Worm (Caenorhabditis elegans) whole organism, L4 larva: ENCODE data around the gene K08B5.1.
A peak's percentile ranks its signal among the peaks of the same experiment; 100 is the strongest.

Experiments
- F10B5.3 ChIP-seq: sonication (generic microtip); optimal IDR thresholded peaks from 2 replicates; lab custom pipeline; 2016; ENCODE audit warnings: mild to moderate bottlenecking, missing genetic modification characterization, missing compliant biosample characterization
- F49E8.2 ChIP-seq: sonication (generic microtip); optimal IDR thresholded peaks from 2 replicates; lab custom pipeline; 2016; ENCODE audit warnings: missing compliant biosample characterization, mild to moderate bottlenecking, missing genetic modification characterization, borderline replicate concordance
- Y105C5A.15 ChIP-seq: fragments of 200-800 bp; sonication (Bioruptor generic); IDR thresholded peaks from 2 replicates; pipeline ENCODE4 v1.3.6; 2022; ENCODE audit warnings: missing genetic modification characterization, missing compliant biosample characterization
- Y48G9A.11 ChIP-seq: fragments of 200-800 bp; sonication (Bioruptor generic); IDR thresholded peaks from 2 replicates; pipeline ENCODE4 v1.3.6; 2022; ENCODE audit warnings: missing genetic modification reagents, missing genetic modification characterization, missing compliant biosample characterization
- ZK337.2 ChIP-seq: fragments of 200-800 bp; sonication (Bioruptor generic); IDR thresholded peaks from 2 replicates; pipeline ENCODE4 v1.3.6; 2022; ENCODE audit warnings: missing genetic modification reagents, missing genetic modification characterization, missing compliant biosample characterization
- ama-1 ChIP-seq: fragments of 150-350 bp; optimal IDR thresholded peaks from 2 replicates; lab custom pipeline; 2014; ENCODE audit warnings: inconsistent platforms, mixed read lengths
- arid-1 ChIP-seq: fragments of 200-800 bp; sonication (Bioruptor generic); conservative IDR thresholded peaks from 2 replicates; pipeline ENCODE4 v1.3.6; 2022; ENCODE audit warnings: missing genetic modification reagents, missing genetic modification characterization, missing compliant biosample characterization
- attf-4 ChIP-seq: sonication (generic microtip); optimal IDR thresholded peaks from 3 replicates; lab custom pipeline; 2017; ENCODE audit warnings: missing biosample characterization, missing genetic modification characterization
- ceh-20 ChIP-seq: fragments of 200-800 bp; sonication (Bioruptor generic); IDR thresholded peaks from 2 replicates; pipeline ENCODE4 v1.3.6; 2022; ENCODE audit warnings: missing genetic modification reagents, missing genetic modification characterization, missing compliant biosample characterization
- ceh-32 ChIP-seq: sonication (generic microtip); optimal IDR thresholded peaks from 2 replicates; lab custom pipeline; 2016; ENCODE audit warnings: mild to moderate bottlenecking, missing genetic modification characterization, missing compliant biosample characterization; ENCODE audit not compliant: poor library complexity
- ces-1 ChIP-seq: fragments of 150-350 bp; sonication (generic microtip); optimal IDR thresholded peaks from 4 replicates; lab custom pipeline; 2014; ENCODE audit warnings: missing biosample characterization, missing genetic modification reagents, missing genetic modification characterization
- cey-2 ChIP-seq: sonication (generic microtip); optimal IDR thresholded peaks from 3 replicates; lab custom pipeline; 2017; ENCODE audit warnings: missing genetic modification characterization, mild to moderate bottlenecking, missing compliant biosample characterization, antibody characterized with exemption, borderline replicate concordance; ENCODE audit not compliant: insufficient read depth
- ctbp-1 ChIP-seq: fragments of 200-800 bp; sonication (Bioruptor generic); IDR thresholded peaks from 2 replicates; pipeline ENCODE4 v1.3.6; 2022; ENCODE audit warnings: missing genetic modification reagents, missing genetic modification characterization, missing compliant biosample characterization
- daf-12 ChIP-seq: fragments of 150-350 bp; optimal IDR thresholded peaks from 2 replicates; lab custom pipeline; 2014; ENCODE audit warnings: missing biosample characterization, missing genetic modification reagents, missing genetic modification characterization
- daf-16 ChIP-seq, 3 experiments: sonication (generic microtip); optimal IDR thresholded peaks; 2 replicates each; lab custom pipeline; 2016 to 2017; ENCODE audit warnings: missing genetic modification characterization in 3 of 3, missing genetic modification reagents in 3 of 3, mild to moderate bottlenecking in 2 of 3, missing compliant biosample characterization in 2 of 3, missing biosample characterization in 1 of 3, moderate library complexity in 1 of 3
- dmd-6 ChIP-seq: fragments of 200-800 bp; sonication (Bioruptor generic); IDR thresholded peaks from 2 replicates; pipeline ENCODE4 v1.3.6; 2022; ENCODE audit warnings: missing genetic modification reagents, missing genetic modification characterization, missing compliant biosample characterization
- dmd-8 ChIP-seq: fragments of 200-800 bp; sonication (Bioruptor generic); IDR thresholded peaks from 2 replicates; pipeline ENCODE4 v1.3.6; 2022; ENCODE audit warnings: missing genetic modification characterization, missing compliant biosample characterization
- dve-1 ChIP-seq: sonication (generic microtip); optimal IDR thresholded peaks from 2 replicates; lab custom pipeline; 2017; ENCODE audit warnings: antibody characterized with exemption, mild to moderate bottlenecking, missing genetic modification characterization, missing compliant biosample characterization; ENCODE audit not compliant: insufficient read depth
- egl-27 ChIP-seq: sonication (generic microtip); optimal IDR thresholded peaks from 3 replicates; lab custom pipeline; 2017; ENCODE audit warnings: missing biosample characterization, missing genetic modification reagents, missing genetic modification characterization
- fkh-10 ChIP-seq: fragments of 150-350 bp; optimal IDR thresholded peaks from 2 replicates; lab custom pipeline; 2014; ENCODE audit warnings: missing biosample characterization, missing genetic modification reagents, missing genetic modification characterization
- hif-1 ChIP-seq, 2 experiments: sonication (generic microtip); optimal IDR thresholded peaks; 2 replicates each; lab custom pipeline; 2016 to 2017; ENCODE audit warnings: missing compliant biosample characterization in 2 of 2, missing genetic modification characterization in 2 of 2, missing genetic modification reagents in 2 of 2, missing genotype in 2 of 2, mild to moderate bottlenecking in 1 of 2
- lim-7 ChIP-seq: fragments of 200-800 bp; sonication (Bioruptor generic); IDR thresholded peaks from 2 replicates; pipeline ENCODE4 v1.3.6; 2022; ENCODE audit warnings: missing genetic modification characterization, missing compliant biosample characterization
- lin-1 ChIP-seq: fragments of 200-800 bp; sonication (Bioruptor generic); IDR thresholded peaks from 2 replicates; pipeline ENCODE4 v1.3.6; 2022; ENCODE audit warnings: missing genetic modification reagents, missing genetic modification characterization, missing compliant biosample characterization
- lin-13 ChIP-seq: fragments of 150-350 bp; optimal IDR thresholded peaks from 2 replicates; lab custom pipeline; 2014; ENCODE audit warnings: missing biosample characterization, missing genetic modification reagents, missing genetic modification characterization
- lin-15B ChIP-seq: fragments of 150-350 bp; sonication (generic microtip); optimal IDR thresholded peaks from 3 replicates; lab custom pipeline; 2014; ENCODE audit warnings: missing biosample characterization, missing genetic modification characterization
- lin-39 ChIP-seq: fragments of 150-350 bp; optimal IDR thresholded peaks from 2 replicates; lab custom pipeline; 2014; ENCODE audit warnings: missing biosample characterization, missing genetic modification reagents, missing genetic modification characterization
- mdl-1 ChIP-seq, 2 experiments: fragments of 150-350 bp in 1 of 2; sonication (generic microtip) in 1 of 2; optimal IDR thresholded peaks; 2 replicates each; lab custom pipeline; 2014 to 2017; ENCODE audit warnings: missing biosample characterization in 2 of 2, missing genetic modification characterization in 2 of 2
- mxl-3 ChIP-seq: fragments of 200-800 bp; sonication (Bioruptor generic); optimal IDR thresholded peaks from 2 replicates; lab custom pipeline; 2018; ENCODE audit warnings: mild to moderate bottlenecking, missing genetic modification characterization, missing compliant biosample characterization
- nhr-10 ChIP-seq: fragments of 150-350 bp; optimal IDR thresholded peaks from 2 replicates; lab custom pipeline; 2014; ENCODE audit warnings: missing biosample characterization, missing genetic modification characterization
- nhr-102 ChIP-seq: sonication (generic microtip); optimal IDR thresholded peaks from 2 replicates; lab custom pipeline; 2016; ENCODE audit warnings: mild to moderate bottlenecking, missing genetic modification characterization, moderate library complexity, missing compliant biosample characterization
- nhr-11 ChIP-seq: fragments of 150-350 bp; optimal IDR thresholded peaks from 2 replicates; lab custom pipeline; 2014; ENCODE audit warnings: missing biosample characterization, missing genetic modification characterization
- nhr-111 ChIP-seq: fragments of 200-800 bp; sonication (Bioruptor generic); optimal IDR thresholded peaks from 2 replicates; lab custom pipeline; 2018; ENCODE audit warnings: mild to moderate bottlenecking, missing genetic modification characterization, missing compliant biosample characterization
- nhr-237 ChIP-seq: sonication (generic microtip); optimal IDR thresholded peaks from 2 replicates; lab custom pipeline; 2017; ENCODE audit warnings: missing biosample characterization, missing genetic modification characterization
- nhr-28 ChIP-seq: fragments of 150-350 bp; optimal IDR thresholded peaks from 2 replicates; lab custom pipeline; 2014; ENCODE audit warnings: missing biosample characterization, missing genetic modification characterization
- nhr-42 ChIP-seq: fragments of 200-800 bp; sonication (Bioruptor generic); IDR thresholded peaks from 2 replicates; pipeline ENCODE4 v1.3.6; 2022; ENCODE audit warnings: missing genetic modification characterization, missing compliant biosample characterization
- nhr-48 ChIP-seq: sonication (generic microtip); optimal IDR thresholded peaks from 2 replicates; lab custom pipeline; 2016; ENCODE audit warnings: mild to moderate bottlenecking, missing genetic modification characterization, missing compliant biosample characterization
- nhr-76 ChIP-seq: fragments of 150-350 bp; optimal IDR thresholded peaks from 2 replicates; lab custom pipeline; 2014; ENCODE audit warnings: missing biosample characterization, missing genetic modification characterization
- pha-4 ChIP-seq, 2 experiments: fragments of 150-350 bp in 1 of 2; fragments of 200-800 bp in 1 of 2; sonication (Bioruptor generic) in 1 of 2; IDR thresholded peaks in 1 of 2; optimal IDR thresholded peaks in 1 of 2; 2 replicates each; pipeline versions ENCODE4 v1.3.6 to Lab custom; 2014 to 2022; ENCODE audit warnings: missing genetic modification characterization in 2 of 2, missing genetic modification reagents in 2 of 2, missing biosample characterization in 1 of 2, missing compliant biosample characterization in 1 of 2
- php-3 ChIP-seq: fragments of 200-800 bp; sonication (Bioruptor generic); IDR thresholded peaks from 2 replicates; pipeline ENCODE4 v1.3.6; 2022; ENCODE audit warnings: missing genetic modification reagents, missing genetic modification characterization, missing compliant biosample characterization
- pqm-1 ChIP-seq: sonication (generic microtip); optimal IDR thresholded peaks from 2 replicates; lab custom pipeline; 2017; ENCODE audit warnings: missing biosample characterization, missing genetic modification characterization
- saeg-2 ChIP-seq: fragments of 200-800 bp; sonication (Bioruptor generic); IDR thresholded peaks from 2 replicates; pipeline ENCODE4 v1.3.6; 2022; ENCODE audit warnings: missing genetic modification reagents, missing genetic modification characterization, missing compliant biosample characterization
- skn-1 ChIP-seq: fragments of 150-350 bp; optimal IDR thresholded peaks from 2 replicates; lab custom pipeline; 2014; ENCODE audit warnings: missing biosample characterization, missing genetic modification characterization
- spr-3 ChIP-seq: fragments of 200-800 bp; sonication (Bioruptor generic); optimal IDR thresholded peaks from 2 replicates; lab custom pipeline; 2018; ENCODE audit warnings: mild to moderate bottlenecking, missing genetic modification characterization, missing compliant biosample characterization
- tra-1 ChIP-seq: fragments of 200-800 bp; sonication (Bioruptor generic); IDR thresholded peaks from 2 replicates; pipeline ENCODE4 v1.3.6; 2022; ENCODE audit warnings: missing genetic modification reagents, missing genetic modification characterization, missing compliant biosample characterization
- unc-39 ChIP-seq: sonication (generic microtip); optimal IDR thresholded peaks from 2 replicates; lab custom pipeline; 2017; ENCODE audit warnings: missing biosample characterization, missing genetic modification characterization
- vab-7 ChIP-seq: fragments of 200-800 bp; sonication (Bioruptor generic); IDR thresholded peaks from 2 replicates; pipeline ENCODE4 v1.3.6; 2022; ENCODE audit warnings: missing genetic modification reagents, missing genetic modification characterization, missing compliant biosample characterization
- zag-1 ChIP-seq: fragments of 150-350 bp; optimal IDR thresholded peaks from 2 replicates; lab custom pipeline; 2014; ENCODE audit warnings: missing biosample characterization, missing genetic modification characterization
- zfp-2 ChIP-seq: sonication (generic microtip); optimal IDR thresholded peaks from 2 replicates; lab custom pipeline; 2016; ENCODE audit warnings: mild to moderate bottlenecking, missing genetic modification characterization, missing compliant biosample characterization
- ztf-11 ChIP-seq: fragments of 150-350 bp; optimal IDR thresholded peaks from 2 replicates; lab custom pipeline; 2014; ENCODE audit warnings: missing biosample characterization, missing genetic modification characterization
- ztf-7 ChIP-seq: fragments of 150-350 bp; optimal IDR thresholded peaks from 2 replicates; lab custom pipeline; 2014; ENCODE audit warnings: missing biosample characterization, missing genetic modification characterization

K08B5.1 gene

DNA sequence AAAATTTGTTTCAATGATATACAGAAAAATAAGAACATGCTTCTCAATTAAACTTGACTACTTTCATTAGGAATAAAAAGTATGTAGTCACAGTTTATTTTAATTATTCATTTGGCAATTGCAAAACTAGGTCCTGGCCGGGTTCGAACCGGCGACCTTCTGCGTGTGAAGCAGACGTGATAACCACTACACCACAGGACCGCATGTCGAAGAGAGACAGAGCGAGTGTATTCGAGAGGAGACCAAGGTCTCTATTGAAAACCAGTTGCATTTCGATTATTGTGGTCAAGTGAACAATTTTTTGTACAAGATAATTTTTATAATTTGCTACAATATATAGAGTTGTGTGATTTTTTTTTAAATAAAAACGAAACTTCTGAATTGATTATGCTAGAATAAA, 32.6 kb downstream of the K08B5.1 start (continued):
- no peak for TF ChIP-seq php-3 (GFP tag; lab: Robert Waterston, UW)
- TF ChIP-seq zfp-2 (tag; lab: Kevin White, UChicago): peak; percentile 1
- TF ChIP-seq skn-1 (tag; lab: Kevin White, UChicago): no peak
- TF ChIP-seq ces-1 (GFP tag; lab: Kevin White, UChicago): no peak
- TF ChIP-seq lin-13 (GFP tag; lab: Kevin White, UChicago): peak; percentile 28
- peak; percentile 12 for TF ChIP-seq F49E8.2
- TF ChIP-seq fkh-10 (GFP tag; lab: Kevin White, UChicago): no peak
- TF ChIP-seq lim-7 (GFP tag; lab: Robert Waterston, UW): peak; percentile 90
- TF ChIP-seq nhr-10 (tag; lab: Kevin White, UChicago): no peak
- peak; percentile 75 for TF ChIP-seq ceh-20 (GFP tag; lab: Robert Waterston, UW)
- peak; percentile 36 to 80 for TF ChIP-seq daf-16 (GFP tag; optimal IDR thresholded peaks at IDR 0.05; lab: Kevin White, UChicago)
- TF ChIP-seq daf-16 (tag; optimal IDR thresholded peaks at IDR 0.05; lab: Kevin White, UChicago): peak; percentile 58
- TF ChIP-seq nhr-11 (tag; lab: Kevin White, UChicago): peak; percentile 34
- no peak for TF ChIP-seq cey-2 (tag; lab: Kevin White, UChicago)
- TF ChIP-seq nhr-102 (tag; lab: Kevin White, UChicago): no peak
- TF ChIP-seq ama-1: no peak
- no peak for TF ChIP-seq dve-1 (tag; lab: Kevin White, UChicago)
- TF ChIP-seq lin-39: no peak
- no peak for TF ChIP-seq daf-12 (tag; lab: Kevin White, UChicago)
- TF ChIP-seq lin-15B (tag; lab: Kevin White, UChicago): no peak
- TF ChIP-seq Y48G9A.11 (GFP tag; lab: Robert Waterston, UW): peak; percentile 63; the same call in 1 of the 2 replicates
- TF ChIP-seq arid-1 (GFP tag; lab: Robert Waterston, UW): peak; percentile 77; the same call in 1 of the 2 replicates
- peak in 1 of 2 experiments; percentile 53 for TF ChIP-seq mdl-1 (tag; optimal IDR thresholded peaks at IDR 0.05; lab: Kevin White, UChicago)
- TF ChIP-seq pqm-1 (tag; lab: Kevin White, UChicago): no peak
- TF ChIP-seq lin-1 (GFP tag; lab: Robert Waterston, UW): peak; percentile 43; the same call in 1 of the 2 replicates
- peak; percentile 62 for TF ChIP-seq ztf-7 (tag; lab: Kevin White, UChicago)
- peak; percentile 84 for TF ChIP-seq nhr-42
- no peak for TF ChIP-seq nhr-237
- no peak for TF ChIP-seq nhr-111 (GFP tag; lab: Kevin White, UChicago)
- peak; percentile 24 for TF ChIP-seq nhr-28 (tag; lab: Kevin White, UChicago)
- peak; percentile 50 for TF ChIP-seq mxl-3 (GFP tag; lab: Kevin White, UChicago)
- no peak for TF ChIP-seq saeg-2 (GFP tag; lab: Robert Waterston, UW)
- TF ChIP-seq zag-1: no peak
- TF ChIP-seq Y105C5A.15 (GFP tag; lab: Robert Waterston, UW): peak; percentile 68; the same call in 1 of the 2 replicates
- no peak for TF ChIP-seq ztf-11
- TF ChIP-seq spr-3 (GFP tag; lab: Kevin White, UChicago): peak; percentile 55
- peak; percentile 14 for TF ChIP-seq ceh-32
- TF ChIP-seq dmd-8 (GFP tag; lab: Robert Waterston, UW): peak; percentile 87
- peak; percentile 72 for TF ChIP-seq ZK337.2 (GFP tag; lab: Robert Waterston, UW)
- TF ChIP-seq unc-39 (tag; lab: Kevin White, UChicago): no peak
- peak in 1 of 2 experiments; percentile 53 for TF ChIP-seq hif-1 (tag; optimal IDR thresholded peaks at IDR 0.05; lab: Kevin White, UChicago)
- peak; percentile 86 for TF ChIP-seq tra-1
- no peak for TF ChIP-seq nhr-76 (tag; lab: Kevin White, UChicago)
- TF ChIP-seq dmd-6 (GFP tag; lab: Robert Waterston, UW): peak; percentile 70
- TF ChIP-seq attf-4 (tag; lab: Kevin White, UChicago): no peak
- TF ChIP-seq pha-4 (GFP tag; IDR thresholded peaks at IDR 0.05; lab: Robert Waterston, UW): peak; percentile 88
- no peak for TF ChIP-seq pha-4 (tag; optimal IDR thresholded peaks at IDR 0.05; lab: Kevin White, UChicago)
- peak; percentile 92 for TF ChIP-seq vab-7
- peak; percentile 45 for TF ChIP-seq nhr-48 (tag; lab: Kevin White, UChicago)
- peak; percentile 75; the same call in 1 of the 2 replicates for TF ChIP-seq ctbp-1 (GFP tag; lab: Robert Waterston, UW)
- TF ChIP-seq F10B5.3 (tag; lab: Kevin White, UChicago): peak; percentile 36
- no peak for TF ChIP-seq egl-27
